Worm (Caenorhabditis elegans): ENCODE results near the gene srx-118.

Gene srx-118

ce11 chrII:12550940-12551339, 25.3 kb downstream of the srx-118 start:
- TF ChIP-seq zfp-2 (tag; optimal IDR thresholded peaks at IDR 0.05) = no peak
- TF ChIP-seq cey-2 (tag; optimal IDR thresholded peaks at IDR 0.05; ENCODE audit: borderline replicate concordance, insufficient read depth) = no peak
- TF ChIP-seq egl-43 (GFP tag; IDR thresholded peaks at IDR 0.05) = no peak
- no peak for TF ChIP-seq duxl-1 (tag; optimal IDR thresholded peaks at IDR 0.05; ENCODE audit: poor library complexity)
- no peak for TF ChIP-seq lin-1 (GFP tag; IDR thresholded peaks at IDR 0.05)
- no peak for TF ChIP-seq Y5F2A.4 (GFP tag; optimal IDR thresholded peaks at IDR 0.05)
- peak; percentile 55 for TF ChIP-seq aha-1 (tag)
- TF ChIP-seq mdt-29 (GFP tag; IDR thresholded peaks at IDR 0.05) = no peak

ce11 chrII:12555579-12555978, 30.0 kb downstream of the srx-118 start, which contains the start of gene F49C5.11:
F49C5.11 (plus strand) TSS chrII:12555879.
- TF ChIP-seq T20F7.1 (GFP tag; optimal IDR thresholded peaks at IDR 0.05) = no peak
- TF ChIP-seq hmg-1.1 (GFP tag; IDR thresholded peaks at IDR 0.05) = no peak
- peak in 1 of 2 experiments; percentile 89 for TF ChIP-seq unc-62 (GFP tag; optimal IDR thresholded peaks at IDR 0.05 in 1 of 2)
- no peak for TF ChIP-seq unc-62 (tag; optimal IDR thresholded peaks at IDR 0.05)

- TF ChIP-seq ZK337.2 (GFP tag; IDR thresholded peaks at IDR 0.05) (no peak), dve-1 (tag; optimal IDR thresholded peaks at IDR 0.05; ENCODE audit: insufficient read depth) (no peak), ceh-32 (tag; optimal IDR thresholded peaks at IDR 0.05; ENCODE audit: poor library complexity) (no peak), nhr-6 (tag; optimal IDR thresholded peaks at IDR 0.05) (no peak), ces-1 (GFP tag; optimal IDR thresholded peaks at IDR 0.05) (no peak)
Observed at ce11 chrII:12560210-12560609, 34.6 kb downstream of the srx-118 start, which contains the start of gene F49C5.12. F49C5.12 (minus strand) TSS chrII:12560310.

- no peak for TF ChIP-seq F44E2.7 (GFP tag; IDR thresholded peaks at IDR 0.05)
- no peak for TF ChIP-seq nhr-10 (tag; optimal IDR thresholded peaks at IDR 0.05)
- no peak for TF ChIP-seq Y5F2A.4 (GFP tag; optimal IDR thresholded peaks at IDR 0.05)
- no peak for TF ChIP-seq snpc-1.2 (GFP tag; IDR thresholded peaks at IDR 0.05)
- TF ChIP-seq ctbp-1 (GFP tag; IDR thresholded peaks at IDR 0.05) = no peak
- no peak for TF ChIP-seq nhr-11 (tag; optimal IDR thresholded peaks at IDR 0.05)
- no peak for TF ChIP-seq daf-19 (GFP tag; conservative IDR thresholded peaks at IDR 0.05)
- no peak for TF ChIP-seq dpl-1 (GFP tag; optimal IDR thresholded peaks at IDR 0.05)
- no peak for TF ChIP-seq nhr-76 (tag; optimal IDR thresholded peaks at IDR 0.05)
- no peak for TF ChIP-seq ceh-28 (tag; optimal IDR thresholded peaks at IDR 0.05)
- no peak for TF ChIP-seq ZK546.5 (tag; optimal IDR thresholded peaks at IDR 0.05)
Observed at ce11 chrII:12565851-12566250, 40.2 kb downstream of the srx-118 start, which contains the start of gene F49C5.7. F49C5.7 (plus strand) TSS chrII:12566151.

ce11 chrII:12570523-12570922, 44.9 kb downstream of the srx-118 start, which contains the start of gene Y38E10A.1:
Y38E10A.1 (minus strand) TSS chrII:12570623.
- TF ChIP-seq nhr-102 (tag; optimal IDR thresholded peaks at IDR 0.05) (no peak), ceh-20 (GFP tag; IDR thresholded peaks at IDR 0.05) (no peak), zip-11 (GFP tag; IDR thresholded peaks at IDR 0.05) (no peak), lin-1 (GFP tag; IDR thresholded peaks at IDR 0.05) (no peak)

DNA sequence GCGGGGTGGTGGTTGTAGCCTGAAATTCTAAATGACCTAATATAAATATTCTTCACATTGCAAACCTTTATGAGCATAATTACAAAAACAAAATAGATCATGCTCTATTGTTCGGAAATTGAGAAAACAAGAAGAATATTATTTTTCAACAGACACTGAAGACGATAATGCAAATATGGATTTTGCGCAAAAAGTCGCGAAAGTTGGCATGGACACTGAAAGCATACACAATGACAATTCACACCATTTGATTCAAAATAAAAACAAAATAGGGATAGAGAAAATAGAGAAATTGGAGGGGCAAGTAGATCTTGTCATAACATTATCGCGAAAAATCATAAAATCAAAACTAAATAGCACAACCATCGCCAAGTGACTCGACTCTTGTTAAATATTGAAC, 47.1 kb downstream of the srx-118 start, which contains the start of gene Y38E10A.35:
TSS of gene Y38E10A.35 (minus strand) at position 101 of the 400 bp plus-strand sequence.
- no peak for TF ChIP-seq lin-38 (GFP tag; IDR thresholded peaks at IDR 0.05)
- no peak for TF ChIP-seq Y75B8A.6 (GFP tag; IDR thresholded peaks at IDR 0.05)
- TF ChIP-seq snpc-4 (tag; optimal IDR thresholded peaks at IDR 0.05) = no peak
- no peak for TF ChIP-seq cey-2 (tag; optimal IDR thresholded peaks at IDR 0.05; ENCODE audit: borderline replicate concordance, insufficient read depth)
- TF ChIP-seq rbr-2 (tag; optimal IDR thresholded peaks at IDR 0.05) = no peak
- TF ChIP-seq aha-1 (tag) = no peak
- TF ChIP-seq zip-2 (tag; optimal IDR thresholded peaks at IDR 0.05) = no peak
- no peak for TF ChIP-seq madf-5 (GFP tag; IDR thresholded peaks at IDR 0.05)

Data from whole organism, L4 larva.